Worm (Caenorhabditis elegans): Measurements from ENCODE around the gene haf-3.

ce11 chrV:15752049-15752448 is 13.9 kb downstream of the haf-3 start, which contains the start of gene str-43:
- no peak for TF ChIP-seq ztf-7 (tag; optimal IDR thresholded peaks at IDR 0.05)
- TF ChIP-seq nhr-28 (tag; optimal IDR thresholded peaks at IDR 0.05) = no peak
- TF ChIP-seq unc-62 (GFP tag; optimal IDR thresholded peaks at IDR 0.05 in 1 of 2) = no peak
- TF ChIP-seq unc-62 (tag; optimal IDR thresholded peaks at IDR 0.05) = no peak
- TF ChIP-seq nhr-42 (GFP tag; IDR thresholded peaks at IDR 0.05) = no peak
- TF ChIP-seq ceh-20 (GFP tag; IDR thresholded peaks at IDR 0.05) = no peak
- TF ChIP-seq pha-4 (GFP tag; IDR thresholded peaks at IDR 0.05) = no peak
- TF ChIP-seq pha-4 (tag; optimal IDR thresholded peaks at IDR 0.05) = no peak
- no peak for TF ChIP-seq lin-13 (GFP tag; optimal IDR thresholded peaks at IDR 0.05)
- TF ChIP-seq nhr-25 (tag; optimal IDR thresholded peaks at IDR 0.05; ENCODE audit: borderline replicate concordance, insufficient read depth) = no peak
- TF ChIP-seq hmg-1.1 (GFP tag; IDR thresholded peaks at IDR 0.05) = no peak
- TF ChIP-seq set-16 (GFP tag; IDR thresholded peaks at IDR 0.05) = no peak
- no peak for TF ChIP-seq nhr-237 (tag; optimal IDR thresholded peaks at IDR 0.05)
- TF ChIP-seq aha-1 (tag) = no peak

Measured in whole organism, L4 larva.